Worm (Caenorhabditis elegans): ENCODE data around the gene clec-232.

- TF ChIP-seq hnd-1 (tag; optimal IDR thresholded peaks at IDR 0.05) (no peak), ama-1 (optimal IDR thresholded peaks at IDR 0.05) (no peak), B0310.2 (tag; optimal IDR thresholded peaks at IDR 0.05) (no peak), ceh-36 (tag; optimal IDR thresholded peaks at IDR 0.05) (no peak), flt-1 (GFP tag; IDR thresholded peaks at IDR 0.05) (no peak)
Measured at ce11 chrV:16002288-16002687, 26.3 kb downstream of the clec-232 start, which contains the start of gene nhr-63.

Data from whole organism, early embryonic.